Fruit fly (Drosophila melanogaster) whole organism, embryonic: ENCODE results near the gene CG16753.

Experiments used
- B-H2 ChIP-seq: fragments of 200-800 bp; sonication (Bioruptor generic); optimal IDR thresholded peaks from 2 replicates; lab custom pipeline; 2018; ENCODE audit warnings: missing biosample characterization, mild to moderate bottlenecking, missing genetic modification characterization
- CG1647 ChIP-seq: fragments of 200-800 bp; sonication (Bioruptor generic); optimal IDR thresholded peaks from 3 replicates; lab custom pipeline; 2016; ENCODE audit warnings: missing biosample characterization, missing genetic modification characterization
- CG1792 ChIP-seq: fragments of 200-800 bp; sonication (Bioruptor generic); optimal IDR thresholded peaks from 2 replicates; lab custom pipeline; 2016; ENCODE audit warnings: missing biosample characterization, missing genetic modification characterization
- CG18262 ChIP-seq: fragments of 200-800 bp; optimal IDR thresholded peaks from 3 replicates; lab custom pipeline; 2019; ENCODE audit warnings: missing biosample characterization, mild to moderate bottlenecking, missing genetic modification characterization, moderate library complexity
- CG8924 ChIP-seq: fragments of 200-800 bp; optimal IDR thresholded peaks from 3 replicates; lab custom pipeline; 2019; ENCODE audit warnings: missing biosample characterization, mild to moderate bottlenecking, missing genetic modification characterization, moderate library complexity
- E2f1 ChIP-seq: fragments of 200-800 bp; sonication (Bioruptor generic); IDR thresholded peaks from 2 replicates; pipeline ENCODE4 v1.3.6; 2022; ENCODE audit warnings: missing biosample characterization, missing genetic modification characterization
- Hr78 ChIP-seq, 2 experiments: fragments of 200-800 bp in 1 of 2; fragments of >200 bp in 1 of 2; sonication (Bioruptor generic) in 1 of 2; optimal IDR thresholded peaks; 2 replicates each; lab custom pipeline; 2017 to 2019; ENCODE audit warnings: missing biosample characterization in 2 of 2, missing genetic modification characterization in 2 of 2, mild to moderate bottlenecking in 1 of 2, moderate library complexity in 1 of 2
- Med ChIP-seq: fragments of 200-800 bp; sonication (Bioruptor generic); peaks from one replicate; lab custom pipeline; 2016; ENCODE audit warnings: missing biosample characterization, missing genetic modification characterization, mild to moderate bottlenecking, inconsistent platforms, moderate library complexity
- NfI ChIP-seq: fragments of 200-800 bp; sonication (Bioruptor generic); optimal IDR thresholded peaks from 3 replicates; lab custom pipeline; 2018; ENCODE audit warnings: missing biosample characterization, mild to moderate bottlenecking, missing genetic modification characterization, moderate library complexity
- abd-A ChIP-seq: fragments of 200-800 bp; sonication (Bioruptor generic); optimal IDR thresholded peaks from 3 replicates; lab custom pipeline; 2019; ENCODE audit warnings: missing biosample characterization, mild to moderate bottlenecking, missing genetic modification characterization, moderate library complexity
- chinmo ChIP-seq: fragments of 200-800 bp; sonication (Bioruptor generic); IDR thresholded peaks from 4 replicates; pipeline ENCODE4 v1.3.6; 2022; ENCODE audit warnings: missing biosample characterization, missing genetic modification characterization; ENCODE audit not compliant: partially characterized antibody
- lilli ChIP-seq: fragments of 200-800 bp; sonication (Bioruptor generic); optimal IDR thresholded peaks from 3 replicates; lab custom pipeline; 2016; ENCODE audit warnings: missing biosample characterization, missing genetic modification characterization
- oc ChIP-seq: fragments of 200-800 bp; sonication (Bioruptor generic); optimal IDR thresholded peaks from 2 replicates; lab custom pipeline; 2018; ENCODE audit warnings: missing biosample characterization, mild to moderate bottlenecking, missing genetic modification characterization, moderate library complexity
- pros ChIP-seq: fragments of 200-800 bp; sonication (Bioruptor generic); optimal IDR thresholded peaks from 3 replicates; lab custom pipeline; 2019; ENCODE audit warnings: missing biosample characterization, mild to moderate bottlenecking, missing genetic modification characterization, moderate library complexity
- vvl ChIP-seq: fragments of 200-800 bp; sonication (Bioruptor generic); IDR thresholded peaks from 2 replicates; pipeline ENCODE4 v1.3.6; 2022; ENCODE audit warnings: missing biosample characterization, missing genetic modification characterization
- wek ChIP-seq: fragments of 200-800 bp; sonication (Bioruptor generic); optimal IDR thresholded peaks from 3 replicates; lab custom pipeline; 2018; ENCODE audit warnings: missing biosample characterization, mild to moderate bottlenecking, missing genetic modification characterization, moderate library complexity

Gene CG16753

dm6 chr3L:3102506-3103023 lies 47.7 kb downstream of the CG16753 start (continued):
- TF ChIP-seq NfI (GFP tag; lab: Kevin White, UChicago) = no peak
- no peak for TF ChIP-seq lilli
- no peak for TF ChIP-seq CG18262 (tag; lab: Kevin White, UChicago)
- no peak for TF ChIP-seq CG1647 (GFP tag; lab: Kevin White, UChicago)
- TF ChIP-seq CG1792 (GFP tag; lab: Kevin White, UChicago) = no peak
- TF ChIP-seq Hr78 (GFP tag; optimal IDR thresholded peaks at IDR 0.05; lab: Kevin White, UChicago) = peak in 1 of 2 experiments; percentile 89
- no peak for TF ChIP-seq E2f1 (GFP tag; lab: Robert Waterston, UW)
- TF ChIP-seq Med = peak; percentile 27
- TF ChIP-seq wek (GFP tag; lab: Kevin White, UChicago) = no peak
- TF ChIP-seq vvl (GFP tag; lab: Robert Waterston, UW) = peak; percentile 17; the same call in 1 of the 2 replicates
- TF ChIP-seq CG8924 (tag; lab: Kevin White, UChicago) = no peak
- no peak for TF ChIP-seq B-H2 (GFP tag; lab: Kevin White, UChicago)
- peak; percentile 97 for TF ChIP-seq abd-A (tag; lab: Kevin White, UChicago)
- TF ChIP-seq oc (tag; lab: Kevin White, UChicago) = peak; percentile 35
- peak; percentile 70 for TF ChIP-seq pros (GFP tag; lab: Kevin White, UChicago)
- TF ChIP-seq chinmo (GFP tag; lab: Robert Waterston, UW) = peak; percentile 57; the same call in 1 of the 4 replicates
